Fruit fly (Drosophila melanogaster) whole organism, wandering third instar larva: ENCODE measurements around the gene CG34242.

Source experiments
- Abd-B ChIP-seq: fragments of >200 bp; optimal IDR thresholded peaks from 2 replicates; lab custom pipeline; 2017; ENCODE audit warnings: missing biosample characterization, missing genetic modification characterization
- CG32264 ChIP-seq: fragments of 200-800 bp; sonication (Bioruptor generic); optimal IDR thresholded peaks from 2 replicates; lab custom pipeline; 2016; ENCODE audit warnings: missing biosample characterization, missing genetic modification characterization
- CG9705 ChIP-seq: fragments of 200-800 bp; sonication (Bioruptor generic); optimal IDR thresholded peaks from 2 replicates; lab custom pipeline; 2018; ENCODE audit warnings: missing biosample characterization, mild to moderate bottlenecking, missing genetic modification characterization
- CrebA ChIP-seq: fragments of 200-800 bp; sonication (Bioruptor generic); optimal IDR thresholded peaks from 2 replicates; lab custom pipeline; 2016; ENCODE audit warnings: missing biosample characterization, mild to moderate bottlenecking, missing genetic modification characterization, borderline replicate concordance
- Dfd ChIP-seq: fragments of >200 bp; optimal IDR thresholded peaks from 2 replicates; lab custom pipeline; 2017; ENCODE audit warnings: missing biosample characterization, missing genetic modification characterization
- Dif ChIP-seq: fragments of 200-275, 200-300 bp; sonication (Bioruptor generic); optimal IDR thresholded peaks from 2 replicates; lab custom pipeline; 2018; ENCODE audit warnings: missing biosample characterization, missing genetic modification characterization; ENCODE audit not compliant: partially characterized antibody
- GATAd ChIP-seq: sonication (Bioruptor generic); optimal IDR thresholded peaks from 2 replicates; lab custom pipeline; 2016; ENCODE audit warnings: missing biosample characterization, missing genetic modification characterization
- HLH106 ChIP-seq: fragments of 200-800 bp; optimal IDR thresholded peaks from 3 replicates; lab custom pipeline; 2019; ENCODE audit warnings: missing biosample characterization, mild to moderate bottlenecking, missing genetic modification characterization, moderate library complexity
- Hr78 ChIP-seq: fragments of >200 bp; optimal IDR thresholded peaks from 2 replicates; lab custom pipeline; 2017; ENCODE audit warnings: missing biosample characterization, missing genetic modification characterization
- Hr83 ChIP-seq: fragments of 200-300 bp; sonication (Bioruptor generic); optimal IDR thresholded peaks from 2 replicates; lab custom pipeline; 2016; ENCODE audit warnings: missing biosample characterization, mild to moderate bottlenecking, missing genetic modification characterization, moderate library complexity; ENCODE audit not compliant: poor library complexity, severe bottlenecking
- Jra ChIP-seq: sonication (Bioruptor generic); optimal IDR thresholded peaks from 2 replicates; lab custom pipeline; 2016; ENCODE audit warnings: missing biosample characterization, missing genetic modification characterization
- Mio ChIP-seq: sonication (Bioruptor generic); optimal IDR thresholded peaks from 2 replicates; lab custom pipeline; 2016; ENCODE audit warnings: missing biosample characterization, missing genetic modification characterization
- Myc ChIP-seq: fragments of >200 bp; optimal IDR thresholded peaks from 2 replicates; lab custom pipeline; 2017
- N ChIP-seq: fragments of >200 bp; optimal IDR thresholded peaks from 2 replicates; lab custom pipeline; 2018; ENCODE audit warnings: missing biosample characterization, missing external identifiers, missing genetic modification characterization
- OdsH ChIP-seq: fragments of 200-800 bp; sonication (Bioruptor generic); optimal IDR thresholded peaks from 2 replicates; lab custom pipeline; 2016; ENCODE audit warnings: missing biosample characterization, mild to moderate bottlenecking, missing genetic modification characterization
- Rel ChIP-seq, 2 experiments: fragments of 200-800 bp; sonication (Bioruptor generic) in 1 of 2; optimal IDR thresholded peaks; 2 replicates in 1 of 2; 3 replicates in 1 of 2; lab custom pipeline; 2016 to 2019; ENCODE audit warnings: mild to moderate bottlenecking in 2 of 2, missing biosample characterization in 2 of 2, missing genetic modification characterization in 2 of 2, moderate library complexity in 1 of 2
- Sp1 ChIP-seq: fragments of 200-800 bp; sonication (Bioruptor generic); optimal IDR thresholded peaks from 3 replicates; lab custom pipeline; 2019; ENCODE audit warnings: missing biosample characterization, mild to moderate bottlenecking, missing genetic modification characterization, moderate library complexity
- Vsx2 ChIP-seq: fragments of 200-300, 225-300 bp; sonication (Bioruptor generic); optimal IDR thresholded peaks from 2 replicates; lab custom pipeline; 2018; ENCODE audit warnings: missing biosample characterization, missing genetic modification characterization; ENCODE audit not compliant: partially characterized antibody
- br ChIP-seq: fragments of 200-800 bp; sonication (Bioruptor generic); optimal IDR thresholded peaks from 2 replicates; lab custom pipeline; 2016; ENCODE audit warnings: missing biosample characterization, missing genetic modification characterization
- brk ChIP-seq: fragments of 200-800 bp; sonication (Bioruptor generic); optimal IDR thresholded peaks from 2 replicates; lab custom pipeline; 2016; ENCODE audit warnings: missing biosample characterization, mild to moderate bottlenecking, missing genetic modification characterization
- dl ChIP-seq, 2 experiments: fragments of 175-275, 200-275 bp in 1 of 2; fragments of 200-275 bp in 1 of 2; sonication (Bioruptor generic); optimal IDR thresholded peaks; lab custom pipeline; 2018; ENCODE audit warnings: mild to moderate bottlenecking in 2 of 2, missing biosample characterization in 2 of 2, missing genetic modification characterization in 2 of 2, moderate library complexity in 2 of 2; ENCODE audit not compliant: partially characterized antibody in 2 of 2, insufficient read depth in 1 of 2
- dmrt93B ChIP-seq: fragments of 200-800 bp; sonication (Bioruptor generic); optimal IDR thresholded peaks from 2 replicates; lab custom pipeline; 2018; ENCODE audit warnings: missing biosample characterization, mild to moderate bottlenecking, missing genetic modification characterization
- dsf ChIP-seq: sonication (Bioruptor generic); optimal IDR thresholded peaks from 2 replicates; lab custom pipeline; 2016; ENCODE audit warnings: missing biosample characterization, missing genetic modification characterization, borderline replicate concordance
- ey ChIP-seq: fragments of 200-800 bp; sonication (Bioruptor generic); optimal IDR thresholded peaks from 2 replicates; lab custom pipeline; 2016; ENCODE audit warnings: missing biosample characterization, missing genetic modification characterization
- foxo ChIP-seq, 2 experiments: fragments of 200-800 bp; sonication (Bioruptor generic); optimal IDR thresholded peaks; 2 replicates in 1 of 2; 3 replicates in 1 of 2; lab custom pipeline; 2016 to 2017; ENCODE audit warnings: missing biosample characterization in 2 of 2, missing genetic modification characterization in 2 of 2
- fru ChIP-seq: fragments of 200-800 bp; sonication (Bioruptor generic); optimal IDR thresholded peaks from 3 replicates; lab custom pipeline; 2016; ENCODE audit warnings: missing biosample characterization, mild to moderate bottlenecking, missing genetic modification characterization
- h ChIP-seq: fragments of 200-800 bp; sonication (Bioruptor generic); optimal IDR thresholded peaks from 3 replicates; lab custom pipeline; 2016; ENCODE audit warnings: missing biosample characterization, mild to moderate bottlenecking, missing genetic modification characterization
- jim ChIP-seq: fragments of 175-275, 200-325 bp; sonication (Bioruptor generic); optimal IDR thresholded peaks from 2 replicates; lab custom pipeline; 2016; ENCODE audit warnings: missing biosample characterization, mild to moderate bottlenecking, missing genetic modification characterization
- lola ChIP-seq: fragments of >200 bp; optimal IDR thresholded peaks from 2 replicates; lab custom pipeline; 2017; ENCODE audit warnings: missing biosample characterization, missing genetic modification characterization
- psq ChIP-seq: fragments of 200-800 bp; sonication (Bioruptor generic); optimal IDR thresholded peaks from 3 replicates; lab custom pipeline; 2017; ENCODE audit warnings: missing biosample characterization, mild to moderate bottlenecking, missing genetic modification characterization, moderate library complexity
- rgr ChIP-seq: fragments of 200-800 bp; sonication (Bioruptor generic); optimal IDR thresholded peaks from 3 replicates; lab custom pipeline; 2016; ENCODE audit warnings: missing biosample characterization, mild to moderate bottlenecking, missing genetic modification characterization
- sage ChIP-seq: fragments of 200-800 bp; sonication (Bioruptor generic); optimal IDR thresholded peaks from 2 replicates; lab custom pipeline; 2016; ENCODE audit warnings: missing biosample characterization, mild to moderate bottlenecking, missing genetic modification characterization
- sv ChIP-seq: fragments of 200-800 bp; sonication (Bioruptor generic); optimal IDR thresholded peaks from 3 replicates; lab custom pipeline; 2016; ENCODE audit warnings: missing biosample characterization, missing genetic modification characterization
- usp ChIP-seq: fragments of >200 bp; optimal IDR thresholded peaks from 2 replicates; lab custom pipeline; 2017; ENCODE audit warnings: missing biosample characterization, missing genetic modification characterization
- woc ChIP-seq: sonication (Bioruptor generic); optimal IDR thresholded peaks from 2 replicates; lab custom pipeline; 2016; ENCODE audit warnings: missing biosample characterization, mild to moderate bottlenecking, missing genetic modification characterization

CG34242 gene

DNA sequence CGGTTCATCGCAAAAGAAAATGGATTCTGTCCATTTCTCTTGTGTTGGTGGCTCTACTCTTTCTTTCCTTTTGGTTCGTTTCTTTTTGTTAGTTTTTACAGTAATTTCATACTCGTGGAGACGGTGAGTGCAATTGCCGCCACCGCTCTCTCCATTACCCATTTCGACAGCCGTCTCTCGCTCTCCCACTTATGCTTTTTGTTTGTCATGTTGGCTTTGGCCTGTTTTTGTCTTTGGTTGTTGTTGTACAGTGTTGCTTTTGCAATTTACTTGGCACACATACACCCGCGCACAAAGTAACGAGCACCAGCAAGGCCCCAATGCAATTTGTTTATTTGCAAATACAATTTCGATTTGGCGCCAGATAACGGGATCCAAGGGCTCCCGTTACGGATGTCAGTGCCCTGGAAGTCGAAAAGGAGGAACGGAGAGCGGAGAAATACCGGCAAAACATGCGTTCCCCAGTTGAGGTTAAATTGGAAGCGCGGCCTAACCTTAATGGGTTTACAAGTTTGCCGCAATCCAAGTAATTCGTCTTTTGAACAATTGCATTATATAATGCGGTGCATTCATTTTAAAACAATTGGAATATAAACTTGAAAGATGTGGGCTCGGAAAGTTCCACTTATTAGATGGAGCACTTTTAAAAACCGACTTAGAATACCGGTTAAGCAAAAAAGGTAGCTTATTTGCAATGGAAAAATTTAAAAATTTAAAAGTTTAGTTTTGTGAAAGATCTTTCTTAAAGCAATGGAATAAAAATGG lies 17.9 kb upstream of the CG34242 start:
- TF ChIP-seq fru (GFP tag; lab: Kevin White, UChicago) (peak; percentile 96), dl (GFP tag; optimal IDR thresholded peaks at IDR 0.05; lab: Kevin White, UChicago; ENCODE audit: insufficient read depth in 1 of 2, partially characterized antibody in 2 of 2) (peak in 1 of 2 experiments; percentile 1), CG9705 (GFP tag; lab: Kevin White, UChicago) (no peak), HLH106 (tag; lab: Kevin White, UChicago) (no peak), Dif (GFP tag; lab: Kevin White, UChicago) (peak; percentile 30), N (no peak), Sp1 (GFP tag; lab: Kevin White, UChicago) (peak; percentile 32), woc (GFP tag; lab: Kevin White, UChicago) (no peak), lola (GFP tag; lab: Kevin White, UChicago) (no peak), Jra (no peak), foxo (GFP tag; optimal IDR thresholded peaks at IDR 0.05; lab: Kevin White, UChicago) (no peak), CG32264 (GFP tag; lab: Kevin White, UChicago) (no peak), CrebA (GFP tag; lab: Kevin White, UChicago) (no peak), psq (peak; percentile 3), Abd-B (GFP tag; lab: Kevin White, UChicago) (no peak), h (GFP tag; lab: Kevin White, UChicago) (no peak), OdsH (GFP tag; lab: Kevin White, UChicago) (peak; percentile 24), Hr78 (GFP tag; lab: Kevin White, UChicago) (no peak), dmrt93B (GFP tag; lab: Kevin White, UChicago) (no peak), Vsx2 (GFP tag; lab: Kevin White, UChicago) (no peak), Hr83 (GFP tag; lab: Kevin White, UChicago) (no peak), Myc (lab: Kevin White, UChicago) (no peak), Rel (GFP tag; optimal IDR thresholded peaks at IDR 0.05; lab: Kevin White, UChicago) (no peak), Rel (tag; optimal IDR thresholded peaks at IDR 0.05; lab: Kevin White, UChicago) (no peak), sv (GFP tag; lab: Kevin White, UChicago) (no peak), br (GFP tag; lab: Kevin White, UChicago) (no peak), rgr (GFP tag; lab: Kevin White, UChicago) (no peak), ey (no peak), Dfd (no peak), dsf (GFP tag; lab: Kevin White, UChicago) (no peak), GATAd (GFP tag; lab: Kevin White, UChicago) (no peak)
- TF ChIP-seq, all 38 proteins: peak for 6

DNA sequence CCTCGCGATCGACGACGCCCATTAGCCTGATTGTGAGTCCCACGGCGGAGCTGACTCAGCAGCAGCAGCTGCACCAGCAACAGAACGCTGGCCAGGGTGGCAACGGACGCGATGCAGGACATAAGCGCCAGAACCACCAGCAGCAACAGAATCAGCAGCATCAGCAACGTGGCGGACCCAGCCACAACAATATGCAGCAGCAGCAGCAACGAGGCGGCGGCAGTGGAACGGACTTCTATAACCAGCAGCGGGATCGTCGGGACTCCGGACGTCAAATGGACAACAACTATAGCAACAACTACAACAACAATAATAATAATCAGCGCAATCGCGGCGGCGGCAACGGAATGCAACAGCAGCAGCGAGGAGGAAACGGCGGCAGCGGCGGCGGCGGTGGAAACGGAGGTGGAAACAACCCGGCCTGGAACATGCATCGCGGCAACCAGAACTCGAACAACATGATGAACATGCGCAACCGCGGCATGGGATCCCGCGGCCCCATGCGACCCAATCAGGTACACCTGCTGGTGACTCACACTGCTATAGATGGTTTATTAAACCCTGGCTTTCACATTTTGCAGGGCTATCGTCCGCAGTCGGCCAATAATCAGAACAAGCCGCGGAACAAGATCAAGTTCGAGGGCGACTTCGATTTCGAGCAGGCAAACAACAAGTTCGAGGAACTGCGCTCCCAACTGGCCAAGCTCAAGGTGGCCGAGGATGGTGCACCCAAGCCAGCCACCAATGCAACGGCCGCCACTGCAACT lies 16.2 kb upstream of the CG34242 start:
- TF ChIP-seq h (GFP tag; lab: Kevin White, UChicago): no peak
- no peak for TF ChIP-seq N
- peak; percentile 92 for TF ChIP-seq Dfd
- TF ChIP-seq, all 38 proteins: peak for 1

DNA sequence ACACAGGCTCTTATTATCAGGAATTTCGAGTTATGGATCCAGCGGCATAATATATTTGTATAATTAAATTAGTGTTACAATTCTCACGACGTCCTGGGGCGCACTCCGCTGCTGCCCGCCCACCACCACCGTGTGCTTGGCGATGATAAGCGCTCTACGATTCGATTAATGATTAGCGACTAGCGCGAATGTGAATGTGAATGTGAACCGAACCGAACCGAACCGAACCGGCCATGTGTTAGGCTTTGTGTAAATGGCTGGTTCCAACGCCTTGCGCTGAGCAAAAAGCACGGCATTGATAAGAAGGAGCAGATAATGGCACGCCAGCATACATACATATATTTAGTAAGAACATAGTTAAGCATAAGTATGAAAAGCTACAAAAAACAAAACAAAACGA lies 14.5 kb upstream of the CG34242 start:
- peak; percentile 8 for TF ChIP-seq Dif (GFP tag; lab: Kevin White, UChicago)
- peak; percentile 25 for TF ChIP-seq h (GFP tag; lab: Kevin White, UChicago)
- no peak for TF ChIP-seq Rel (GFP tag; optimal IDR thresholded peaks at IDR 0.05; lab: Kevin White, UChicago)
- peak; percentile 38 for TF ChIP-seq Rel (tag; optimal IDR thresholded peaks at IDR 0.05; lab: Kevin White, UChicago)
- no peak for TF ChIP-seq psq
- TF ChIP-seq, all 38 proteins: peak for 3

DNA sequence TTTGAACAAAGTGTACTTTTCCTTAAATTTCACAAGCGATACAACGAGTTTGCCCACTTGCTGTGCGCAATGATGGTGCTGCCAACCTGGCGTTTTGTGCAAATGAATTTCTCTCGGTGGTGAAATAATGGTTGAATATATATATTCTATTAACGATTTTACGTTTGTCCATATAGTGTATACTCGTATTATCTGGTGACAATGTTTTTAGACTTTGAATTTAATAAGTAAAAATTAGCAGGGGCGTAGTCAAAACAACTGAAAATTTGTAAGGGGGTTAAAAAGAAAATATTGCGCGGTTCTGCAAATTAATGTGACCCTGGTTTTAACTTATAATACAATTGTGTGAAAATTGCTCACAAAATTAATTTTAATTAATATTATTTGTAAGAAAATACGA lies 9.9 kb upstream of the CG34242 start, which contains the start of the genes ver and Gcn5:
Gene ver, plus strand, starts transcription at position 47 of the 400 bp plus-strand sequence.
Gene Gcn5, minus strand, starts transcription at position 74 of the 400 bp plus-strand sequence.
- TF ChIP-seq usp (GFP tag; lab: Kevin White, UChicago) (no peak), Jra (peak; percentile 97), N (no peak), sage (peak; percentile 98), fru (GFP tag; lab: Kevin White, UChicago) (peak; percentile 97), Hr83 (GFP tag; lab: Kevin White, UChicago) (peak; percentile 90), Vsx2 (GFP tag; lab: Kevin White, UChicago) (no peak), dmrt93B (GFP tag; lab: Kevin White, UChicago) (peak; percentile 96), OdsH (GFP tag; lab: Kevin White, UChicago) (peak; percentile 99), Rel (GFP tag; optimal IDR thresholded peaks at IDR 0.05; lab: Kevin White, UChicago) (peak; percentile 89), Rel (tag; optimal IDR thresholded peaks at IDR 0.05; lab: Kevin White, UChicago) (peak; percentile 92), Dfd (no peak), dsf (GFP tag; lab: Kevin White, UChicago) (peak; percentile 95), rgr (GFP tag; lab: Kevin White, UChicago) (peak; percentile 99), Dif (GFP tag; lab: Kevin White, UChicago) (no peak), Mio (peak; percentile 84), dl (GFP tag; optimal IDR thresholded peaks at IDR 0.05; lab: Kevin White, UChicago; ENCODE audit: insufficient read depth in 1 of 2, partially characterized antibody in 2 of 2) (no peak), psq (peak; percentile 97), foxo (GFP tag; optimal IDR thresholded peaks at IDR 0.05; lab: Kevin White, UChicago) (peak; percentile 89 to 99), br (GFP tag; lab: Kevin White, UChicago) (peak; percentile 97), CG32264 (GFP tag; lab: Kevin White, UChicago) (peak; percentile 87), jim (peak; percentile 85), brk (GFP tag; lab: Kevin White, UChicago) (peak; percentile 98), GATAd (GFP tag; lab: Kevin White, UChicago) (peak; percentile 91), CG9705 (GFP tag; lab: Kevin White, UChicago) (peak; percentile 97), HLH106 (tag; lab: Kevin White, UChicago) (peak; percentile 98)
